Worm (Caenorhabditis elegans): Measurements from ENCODE around the gene kin-30.
"Not testable (repeated sequence)": the region's sequence is repeated elsewhere in the genome, so short reads cannot be mapped to it uniquely, and the experiment has no call there.

- TF ChIP-seq lin-39 (tag; optimal IDR thresholded peaks at IDR 0.05); nhr-11 (tag; optimal IDR thresholded peaks at IDR 0.05); lin-13 (GFP tag; optimal IDR thresholded peaks at IDR 0.05); jun-1 (tag; optimal IDR thresholded peaks at IDR 0.05); fos-1 (tag; optimal IDR thresholded peaks at IDR 0.05); nhr-28 (tag; optimal IDR thresholded peaks at IDR 0.05): not testable (repeated sequence)
Observed at ce11 chrV:15250304-15250703, 5.7 kb downstream of the kin-30 start, which contains the start of gene srd-28.
